Worm (Caenorhabditis elegans) whole organism, early embryonic: ENCODE measurements around the gene blos-7.

Source experiments
- B0310.2 ChIP-seq: sonication (generic microtip); optimal IDR thresholded peaks from 2 replicates; lab custom pipeline; 2016; ENCODE audit warnings: mild to moderate bottlenecking, missing genetic modification characterization, missing compliant biosample characterization
- F13C5.2 ChIP-seq: sonication (generic microtip); optimal IDR thresholded peaks from 2 replicates; lab custom pipeline; 2017; ENCODE audit warnings: mild to moderate bottlenecking, missing genetic modification characterization, inconsistent platforms, missing compliant biosample characterization
- aly-1 ChIP-seq: sonication (generic microtip); optimal IDR thresholded peaks from 2 replicates; lab custom pipeline; 2016; ENCODE audit warnings: missing genetic modification characterization, missing compliant biosample characterization
- ama-1 ChIP-seq: fragments of 150-350 bp; optimal IDR thresholded peaks from 2 replicates; lab custom pipeline; 2014
- ceh-13 ChIP-seq: fragments of 200-800 bp; sonication (Bioruptor generic); optimal IDR thresholded peaks from 2 replicates; lab custom pipeline; 2018; ENCODE audit warnings: mild to moderate bottlenecking, missing genetic modification characterization, missing compliant biosample characterization
- ceh-36 ChIP-seq: sonication (generic microtip); optimal IDR thresholded peaks from 2 replicates; lab custom pipeline; 2016; ENCODE audit warnings: missing genetic modification characterization, inconsistent platforms, missing compliant biosample characterization
- ets-7 ChIP-seq: sonication (generic microtip); optimal IDR thresholded peaks from 2 replicates; lab custom pipeline; 2016; ENCODE audit warnings: missing genotype, missing genetic modification characterization, missing compliant biosample characterization
- flt-1 ChIP-seq: fragments of 200-800 bp; sonication (Bioruptor generic); IDR thresholded peaks from 2 replicates; pipeline ENCODE4 v1.3.6; 2022; ENCODE audit warnings: missing genetic modification characterization, missing compliant biosample characterization
- hmbx-1 ChIP-seq: sonication (generic microtip); optimal IDR thresholded peaks from 2 replicates; lab custom pipeline; 2016; ENCODE audit warnings: mild to moderate bottlenecking, missing genetic modification characterization, missing compliant biosample characterization
- hmg-4 ChIP-seq: fragments of 200-800 bp; sonication (Bioruptor generic); optimal IDR thresholded peaks from 2 replicates; lab custom pipeline; 2018; ENCODE audit warnings: mild to moderate bottlenecking, missing genetic modification characterization, missing compliant biosample characterization
- hnd-1 ChIP-seq: sonication (generic microtip); optimal IDR thresholded peaks from 2 replicates; lab custom pipeline; 2016; ENCODE audit warnings: missing genetic modification characterization, missing compliant biosample characterization
- pes-1 ChIP-seq: fragments of 200-800 bp; sonication (Bioruptor generic); IDR thresholded peaks from 2 replicates; pipeline ENCODE4 v1.3.6; 2022; ENCODE audit warnings: missing genetic modification reagents, missing genetic modification characterization, missing compliant biosample characterization
- scrt-1 ChIP-seq: fragments of 200-800 bp; sonication (Bioruptor generic); IDR thresholded peaks from 2 replicates; pipeline ENCODE4 v1.3.6; 2022; ENCODE audit warnings: missing genetic modification characterization, missing compliant biosample characterization
- sea-1 ChIP-seq: fragments of 200-800 bp; sonication (Bioruptor generic); conservative IDR thresholded peaks from 2 replicates; pipeline ENCODE4 v1.3.6; 2022; ENCODE audit warnings: missing genetic modification characterization, missing compliant biosample characterization
- tbx-11 ChIP-seq: fragments of 200-800 bp; sonication (Bioruptor generic); IDR thresholded peaks from 2 replicates; pipeline ENCODE4 v1.3.6; 2022; ENCODE audit warnings: missing genetic modification characterization, missing compliant biosample characterization
- tbx-37 ChIP-seq: fragments of 200-800 bp; sonication (Bioruptor generic); conservative IDR thresholded peaks from 2 replicates; pipeline ENCODE4 v1.3.6; 2022; ENCODE audit warnings: missing genetic modification reagents, missing genetic modification characterization, missing compliant biosample characterization
- tra-4 ChIP-seq: sonication (generic microtip); optimal IDR thresholded peaks from 2 replicates; lab custom pipeline; 2017; ENCODE audit warnings: missing genetic modification characterization, missing compliant biosample characterization

The blos-7 gene

ce11 chrIV:3532989-3533388 lies 49.7 kb downstream of the blos-7 start:
- no peak for TF ChIP-seq hnd-1
- TF ChIP-seq F13C5.2 (tag; lab: Kevin White, UChicago), result no peak
- no peak for TF ChIP-seq B0310.2 (tag; lab: Kevin White, UChicago)
- no peak for TF ChIP-seq ets-7 (tag; lab: Kevin White, UChicago)
- TF ChIP-seq ama-1 (lab: Kevin White, UChicago), result no peak
- no peak for TF ChIP-seq scrt-1 (GFP tag; lab: Robert Waterston, UW)
- TF ChIP-seq flt-1 (GFP tag; lab: Robert Waterston, UW), result no peak
- no peak for TF ChIP-seq tra-4 (tag; lab: Kevin White, UChicago)
- no peak for TF ChIP-seq pes-1 (GFP tag; lab: Robert Waterston, UW)
- no peak for TF ChIP-seq hmg-4 (GFP tag; lab: Kevin White, UChicago)
- TF ChIP-seq tbx-11 (GFP tag; lab: Robert Waterston, UW), result no peak
- no peak for TF ChIP-seq tbx-37 (GFP tag; lab: Robert Waterston, UW)
- no peak for TF ChIP-seq aly-1 (tag; lab: Kevin White, UChicago)
- TF ChIP-seq hmbx-1 (tag; lab: Kevin White, UChicago), result no peak
- no peak for TF ChIP-seq sea-1 (GFP tag; lab: Robert Waterston, UW)
- TF ChIP-seq ceh-36, result no peak
- TF ChIP-seq ceh-13 (GFP tag; lab: Kevin White, UChicago), result no peak

DNA sequence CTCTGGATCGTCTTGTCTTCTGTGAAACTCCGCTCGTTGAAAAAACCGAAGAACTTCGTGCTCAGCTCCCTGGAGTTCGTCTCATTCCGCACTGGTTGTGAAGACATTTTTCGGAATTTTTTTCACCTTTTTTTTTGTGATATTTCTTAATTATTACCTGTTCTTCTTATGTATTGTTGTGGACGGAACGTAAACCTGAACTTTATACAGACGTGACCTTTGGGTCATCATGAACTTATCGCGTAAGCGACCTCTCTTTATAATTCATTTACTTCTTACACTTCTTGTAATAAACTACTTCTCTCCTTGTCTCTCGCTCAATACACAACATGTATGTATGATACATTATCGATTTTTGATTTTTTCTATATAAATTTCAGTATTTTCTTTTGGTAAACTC lies 50.5 kb downstream of the blos-7 start, which contains the start of gene M57.1:
Gene M57.1 (plus strand): TSS at position 301 of the 400 bp plus-strand sequence.
- TF ChIP-seq ama-1 (lab: Kevin White, UChicago) (no peak), hnd-1 (no peak), ceh-13 (GFP tag; lab: Kevin White, UChicago) (no peak), tbx-11 (GFP tag; lab: Robert Waterston, UW) (no peak), F13C5.2 (tag; lab: Kevin White, UChicago) (no peak), tra-4 (tag; lab: Kevin White, UChicago) (no peak)

DNA sequence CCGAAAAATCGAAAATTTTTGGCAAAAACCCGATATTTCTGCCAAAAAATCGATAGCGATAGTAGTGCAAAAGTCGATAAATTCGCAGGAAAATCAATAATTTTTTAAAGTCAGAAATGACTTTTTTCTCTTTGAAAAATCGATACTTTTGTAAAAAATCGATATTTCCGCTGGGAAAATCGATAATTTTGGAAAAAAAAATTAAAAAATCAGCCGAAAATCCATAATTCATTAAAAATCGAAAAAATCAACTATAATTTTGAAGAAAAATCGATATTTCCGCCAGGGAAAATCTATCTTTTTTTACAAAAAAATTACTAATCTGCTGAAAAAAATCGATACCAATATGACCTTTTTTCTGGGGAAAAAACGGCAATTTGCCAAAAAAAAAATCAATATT lies 51.2 kb downstream of the blos-7 start:
- TF ChIP-seq aly-1 (tag; lab: Kevin White, UChicago) (no peak), B0310.2 (tag; lab: Kevin White, UChicago) (no peak), pes-1 (GFP tag; lab: Robert Waterston, UW) (no peak), hnd-1 (no peak), ama-1 (lab: Kevin White, UChicago) (no peak), ceh-36 (no peak), F13C5.2 (tag; lab: Kevin White, UChicago) (no peak), tbx-11 (GFP tag; lab: Robert Waterston, UW) (no peak), flt-1 (GFP tag; lab: Robert Waterston, UW) (no peak), scrt-1 (GFP tag; lab: Robert Waterston, UW) (no peak), tra-4 (tag; lab: Kevin White, UChicago) (no peak), tbx-37 (GFP tag; lab: Robert Waterston, UW) (no peak), sea-1 (GFP tag; lab: Robert Waterston, UW) (no peak), ceh-13 (GFP tag; lab: Kevin White, UChicago) (no peak), hmbx-1 (tag; lab: Kevin White, UChicago) (no peak)
